Fruit fly (Drosophila melanogaster): ENCODE data around the gene Hmgcr.
A peak's percentile ranks its signal among the peaks of the same experiment; 100 is the strongest.

Gene Hmgcr

dm6 chr3R:23732990-23733512 lies at the start of gene Hmgcr, which contains the start of gene Rpn9 (continued):
- TF ChIP-seq vfl (GFP tag; optimal IDR thresholded peaks at IDR 0.05) = no peak
- peak; percentile 6 for TF ChIP-seq Max (GFP tag; optimal IDR thresholded peaks at IDR 0.05)
- TF ChIP-seq CG2202 (tag; optimal IDR thresholded peaks at IDR 0.05) = no peak
- TF ChIP-seq CG13123 (GFP tag; optimal IDR thresholded peaks at IDR 0.05) = no peak
- TF ChIP-seq cad (GFP tag; optimal IDR thresholded peaks at IDR 0.05) = no peak
- no peak for TF ChIP-seq CG4360 (GFP tag; IDR thresholded peaks at IDR 0.05)
- no peak for TF ChIP-seq sr (GFP tag; IDR thresholded peaks at IDR 0.05)
- TF ChIP-seq dan (GFP tag; IDR thresholded peaks at IDR 0.05) = no peak
- no peak for TF ChIP-seq CG7271 (tag; optimal IDR thresholded peaks at IDR 0.05)
- 0 out of 2 replicates have a peak, but pooled peaks have one; percentile 16 for TF ChIP-seq amos (GFP tag; IDR thresholded peaks at IDR 0.05; ENCODE audit: partially characterized antibody)
- TF ChIP-seq exex (tag; optimal IDR thresholded peaks at IDR 0.05) = peak; percentile 17
- TF ChIP-seq pnt (GFP tag; optimal IDR thresholded peaks at IDR 0.05) = no peak
- TF ChIP-seq CG4617 (GFP tag; optimal IDR thresholded peaks at IDR 0.05; ENCODE audit: borderline replicate concordance) = peak; percentile 41
- no peak for TF ChIP-seq corto (GFP tag; optimal IDR thresholded peaks at IDR 0.05)
- TF ChIP-seq CG15514 (GFP tag; optimal IDR thresholded peaks at IDR 0.05) = peak; percentile 67
- peak; percentile 54 for TF ChIP-seq CG10431 (GFP tag; optimal IDR thresholded peaks at IDR 0.05)
- TF ChIP-seq CG7928 (GFP tag; optimal IDR thresholded peaks at IDR 0.05) = no peak
- TF ChIP-seq Chrac-16 (GFP tag; optimal IDR thresholded peaks at IDR 0.05) = no peak
- no peak for TF ChIP-seq B-H2 (GFP tag; optimal IDR thresholded peaks at IDR 0.05)
- TF ChIP-seq CG14667 (GFP tag; IDR thresholded peaks at IDR 0.05) = no peak
- TF ChIP-seq Lim3 (GFP tag; IDR thresholded peaks at IDR 0.05) = no peak
- TF ChIP-seq CG9215 (GFP tag; IDR thresholded peaks at IDR 0.05) = no peak
- TF ChIP-seq her (GFP tag; optimal IDR thresholded peaks at IDR 0.05) = no peak
- TF ChIP-seq jigr1 (GFP tag; IDR thresholded peaks at IDR 0.05) = no peak
- TF ChIP-seq disco-r (GFP tag; optimal IDR thresholded peaks at IDR 0.05) = no peak
- TF ChIP-seq Hr51 (GFP tag; optimal IDR thresholded peaks at IDR 0.05) = peak in 1 of 2 experiments; percentile 11
- TF ChIP-seq Sin3A (optimal IDR thresholded peaks at IDR 0.05) = peak; percentile 95
- TF ChIP-seq CG13624 (GFP tag; optimal IDR thresholded peaks at IDR 0.05) = peak; percentile 14
- TF ChIP-seq CG13287 (GFP tag; IDR thresholded peaks at IDR 0.05; ENCODE audit: partially characterized antibody) = peak; percentile 57; the same call in 1 of the 2 replicates
- TF ChIP-seq CG4404 (GFP tag; IDR thresholded peaks at IDR 0.05) = no peak
- no peak for TF ChIP-seq CG18476 (GFP tag; optimal IDR thresholded peaks at IDR 0.05)
- peak; percentile 55 for TF ChIP-seq NC2β (GFP tag; optimal IDR thresholded peaks at IDR 0.05)
- TF ChIP-seq CG1024 (GFP tag; IDR thresholded peaks at IDR 0.05) = no peak
- TF ChIP-seq CG12236 (GFP tag; optimal IDR thresholded peaks at IDR 0.05) = no peak
- no peak for TF ChIP-seq CG12155 (GFP tag; optimal IDR thresholded peaks at IDR 0.05)
- TF ChIP-seq CG14014 (GFP tag; IDR thresholded peaks at IDR 0.05) = no peak
- no peak for TF ChIP-seq yki (optimal IDR thresholded peaks at IDR 0.05)
- TF ChIP-seq Hey (tag; optimal IDR thresholded peaks at IDR 0.05) = no peak
- TF ChIP-seq H2.0 (GFP tag; IDR thresholded peaks at IDR 0.05) = no peak
- no peak for TF ChIP-seq al (GFP tag; IDR thresholded peaks at IDR 0.05)
- TF ChIP-seq Dp (GFP tag; optimal IDR thresholded peaks at IDR 0.05) = peak; percentile 48
- no peak for TF ChIP-seq fd102C (GFP tag; optimal IDR thresholded peaks at IDR 0.05)
- no peak for TF ChIP-seq CG6689 (GFP tag; IDR thresholded peaks at IDR 0.05)
- TF ChIP-seq grn (GFP tag; optimal IDR thresholded peaks at IDR 0.05) = no peak
- TF ChIP-seq psq (GFP tag; optimal IDR thresholded peaks at IDR 0.05) = no peak
- TF ChIP-seq CG4707 (GFP tag; optimal IDR thresholded peaks at IDR 0.05) = no peak
- peak; percentile 8 for TF ChIP-seq pfk (GFP tag; optimal IDR thresholded peaks at IDR 0.05)
- TF ChIP-seq so (GFP tag; IDR thresholded peaks at IDR 0.05) = no peak; the same call in 2 of the 3 replicates
- no peak for TF ChIP-seq CG4820 (GFP tag; optimal IDR thresholded peaks at IDR 0.05)
- no peak for TF ChIP-seq tup (GFP tag; optimal IDR thresholded peaks at IDR 0.05)
- no peak for TF ChIP-seq Taf1 (GFP tag; IDR thresholded peaks at IDR 0.05)
- TF ChIP-seq Camta (GFP tag; optimal IDR thresholded peaks at IDR 0.05) = peak; percentile 21
